Worm (Caenorhabditis elegans): ENCODE data around the gene fbxb-42.
"Not testable (repeated sequence)": the region's sequence is repeated elsewhere in the genome, so short reads cannot be mapped to it uniquely, and the experiment has no call there.

DNA sequence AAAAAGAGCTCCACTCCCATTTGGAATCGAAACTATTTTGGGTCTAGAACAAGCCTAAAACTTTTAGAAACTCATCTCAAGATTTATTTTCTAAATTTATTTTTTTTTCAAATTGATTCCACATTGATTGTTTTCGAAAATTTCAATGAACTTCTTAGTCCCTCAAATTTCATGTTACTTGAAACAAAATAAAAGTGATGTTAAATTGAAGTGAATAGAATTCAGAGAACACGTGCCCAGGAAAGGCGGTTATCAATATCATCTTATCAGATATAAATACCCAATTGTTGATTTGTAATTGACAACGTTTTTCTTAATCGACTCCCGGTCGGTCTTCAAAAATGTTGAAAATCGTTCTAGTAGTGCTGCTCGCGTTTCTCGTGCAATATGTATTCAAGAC lies 3.2 kb downstream of the fbxb-42 start, which contains the start of gene poml-4:
- not testable (repeated sequence) for TF ChIP-seq unc-130 (tag; optimal IDR thresholded peaks at IDR 0.05); unc-62 (GFP tag; optimal IDR thresholded peaks at IDR 0.05); mef-2 (tag; optimal IDR thresholded peaks at IDR 0.05); blmp-1 (tag; optimal IDR thresholded peaks at IDR 0.05); elt-2 (tag; optimal IDR thresholded peaks at IDR 0.05); nhr-77 (tag; optimal IDR thresholded peaks at IDR 0.05)

Measured in whole organism, L1 larva.